Fruit fly (Drosophila melanogaster): ENCODE measurements around the gene ps.

- TF ChIP-seq CG8478 (optimal IDR thresholded peaks at IDR 0.05) = no peak
- no peak for TF ChIP-seq CTCF (optimal IDR thresholded peaks at IDR 0.05)
Measured at dm6 chr3R:9502416-9502763, 84.7 kb downstream of the ps start, which contains the start of gene RhoL.

Measured in S2 (cell line).